Worm (Caenorhabditis elegans) whole organism, midembryonic: Measurements from ENCODE around the gene F29A7.3.

ENCODE experiments used
- T22C8.4 ChIP-seq: fragments of 200-800 bp; sonication (Bioruptor generic); IDR thresholded peaks from 2 replicates; pipeline ENCODE4 v1.3.6; 2022; ENCODE audit warnings: missing genetic modification characterization, missing compliant biosample characterization
- cog-1 ChIP-seq: sonication (generic microtip); optimal IDR thresholded peaks from 2 replicates; lab custom pipeline; 2016; ENCODE audit warnings: missing genetic modification characterization, missing compliant biosample characterization
- flt-1 ChIP-seq: fragments of 200-800 bp; sonication (Bioruptor generic); IDR thresholded peaks from 2 replicates; pipeline ENCODE4 v1.3.6; 2022; ENCODE audit warnings: missing genetic modification characterization, missing compliant biosample characterization
- klf-2 ChIP-seq: fragments of 200-800 bp; sonication (Bioruptor generic); conservative IDR thresholded peaks from 2 replicates; pipeline ENCODE4 v1.3.6; 2022; ENCODE audit warnings: missing genetic modification reagents, missing genetic modification characterization, missing compliant biosample characterization
- med-1 ChIP-seq: sonication (generic microtip); optimal IDR thresholded peaks from 2 replicates; lab custom pipeline; 2017; ENCODE audit warnings: missing genetic modification characterization, mild to moderate bottlenecking, missing compliant biosample characterization, antibody characterized with exemption, missing genetic modification reagents; ENCODE audit not compliant: insufficient read depth
- ref-1 ChIP-seq: fragments of 200-800 bp; sonication (Bioruptor generic); conservative IDR thresholded peaks from 2 replicates; pipeline ENCODE4 v1.3.6; 2022; ENCODE audit warnings: missing genetic modification reagents, missing genetic modification characterization, missing compliant biosample characterization
- tab-1 ChIP-seq: fragments of 200-800 bp; sonication (Bioruptor generic); IDR thresholded peaks from 2 replicates; pipeline ENCODE4 v1.3.6; 2022; ENCODE audit warnings: missing genetic modification characterization, missing compliant biosample characterization
- ztf-23 ChIP-seq: fragments of 200-800 bp; sonication (Bioruptor generic); IDR thresholded peaks from 2 replicates; pipeline ENCODE4 v1.3.6; 2022; ENCODE audit warnings: missing genetic modification reagents, missing genetic modification characterization, missing compliant biosample characterization
- ztf-29 ChIP-seq: fragments of 200-800 bp; sonication (Bioruptor generic); IDR thresholded peaks from 2 replicates; pipeline ENCODE4 v1.3.6; 2022; ENCODE audit warnings: missing genetic modification reagents, missing genetic modification characterization, missing compliant biosample characterization

F29A7.3 gene

ce11 chrII:2752999-2753398 is at the start of gene F29A7.3:
Gene F29A7.3, plus strand, starts transcription at chrII:2753299.
- no peak for TF ChIP-seq flt-1 (GFP tag; lab: Robert Waterston, UW)
- no peak for TF ChIP-seq klf-2 (GFP tag; lab: Robert Waterston, UW)
- TF ChIP-seq T22C8.4 (GFP tag; lab: Robert Waterston, UW): no peak
- no peak for TF ChIP-seq med-1
- no peak for TF ChIP-seq ztf-23 (GFP tag; lab: Robert Waterston, UW)
- TF ChIP-seq ref-1 (GFP tag; lab: Robert Waterston, UW): no peak
- no peak for TF ChIP-seq tab-1
- no peak for TF ChIP-seq cog-1 (tag; lab: Kevin White, UChicago)
- no peak for TF ChIP-seq ztf-29 (GFP tag; lab: Robert Waterston, UW)

ce11 chrII:2705200-2705599 is 47.9 kb upstream of the F29A7.3 start, which contains the start of gene srh-128:
Gene srh-128, minus strand, starts transcription at chrII:2705300.
- TF ChIP-seq flt-1 (GFP tag; lab: Robert Waterston, UW): no peak

ce11 chrII:2707872-2708271 is 45.2 kb upstream of the F29A7.3 start, which contains the start of gene Y47G7B.2:
Gene Y47G7B.2, minus strand, starts transcription at chrII:2708014.
- TF ChIP-seq med-1 (no peak), tab-1 (no peak), flt-1 (GFP tag; lab: Robert Waterston, UW) (no peak), klf-2 (GFP tag; lab: Robert Waterston, UW) (no peak), cog-1 (tag; lab: Kevin White, UChicago) (no peak), ztf-29 (GFP tag; lab: Robert Waterston, UW) (no peak), T22C8.4 (GFP tag; lab: Robert Waterston, UW) (no peak), ref-1 (GFP tag; lab: Robert Waterston, UW) (no peak), ztf-23 (GFP tag; lab: Robert Waterston, UW) (no peak)

ce11 chrII:2709942-2710341 is 43.2 kb upstream of the F29A7.3 start, which contains the start of gene T05A8.1:
Gene T05A8.1, minus strand, starts transcription at chrII:2710042.
- no peak for TF ChIP-seq T22C8.4 (GFP tag; lab: Robert Waterston, UW)

- no peak for TF ChIP-seq ztf-29 (GFP tag; lab: Robert Waterston, UW)
These were observed 42.2 kb upstream of the F29A7.3 start, which contains the start of gene T05A8.2 for ce11 chrII:2710919-2711318. Gene T05A8.2, minus strand, starts transcription at chrII:2711019.

- no peak for TF ChIP-seq flt-1 (GFP tag; lab: Robert Waterston, UW)
- TF ChIP-seq cog-1 (tag; lab: Kevin White, UChicago): no peak
- TF ChIP-seq T22C8.4 (GFP tag; lab: Robert Waterston, UW): no peak
- TF ChIP-seq ref-1 (GFP tag; lab: Robert Waterston, UW): no peak
- no peak for TF ChIP-seq tab-1
- no peak for TF ChIP-seq ztf-29 (GFP tag; lab: Robert Waterston, UW)
- TF ChIP-seq med-1: no peak
- TF ChIP-seq ztf-23 (GFP tag; lab: Robert Waterston, UW): no peak
- no peak for TF ChIP-seq klf-2 (GFP tag; lab: Robert Waterston, UW)
These were observed 35.8 kb upstream of the F29A7.3 start, which contains the start of gene T05A8.3 for ce11 chrII:2717335-2717734. Gene T05A8.3, minus strand, starts transcription at chrII:2717435.

- no peak for TF ChIP-seq tab-1
- TF ChIP-seq T22C8.4 (GFP tag; lab: Robert Waterston, UW): no peak
- no peak for TF ChIP-seq flt-1 (GFP tag; lab: Robert Waterston, UW)
- no peak for TF ChIP-seq ztf-29 (GFP tag; lab: Robert Waterston, UW)
- TF ChIP-seq cog-1 (tag; lab: Kevin White, UChicago): no peak
- no peak for TF ChIP-seq ref-1 (GFP tag; lab: Robert Waterston, UW)
- TF ChIP-seq med-1: no peak
- no peak for TF ChIP-seq klf-2 (GFP tag; lab: Robert Waterston, UW)
- no peak for TF ChIP-seq ztf-23 (GFP tag; lab: Robert Waterston, UW)
These were observed 33.9 kb upstream of the F29A7.3 start for ce11 chrII:2719212-2719611.

- no peak for TF ChIP-seq tab-1
- TF ChIP-seq ztf-29 (GFP tag; lab: Robert Waterston, UW): no peak
- no peak for TF ChIP-seq flt-1 (GFP tag; lab: Robert Waterston, UW)
- no peak for TF ChIP-seq med-1
- TF ChIP-seq cog-1 (tag; lab: Kevin White, UChicago): no peak
- no peak for TF ChIP-seq klf-2 (GFP tag; lab: Robert Waterston, UW)
- TF ChIP-seq ztf-23 (GFP tag; lab: Robert Waterston, UW): no peak
- TF ChIP-seq ref-1 (GFP tag; lab: Robert Waterston, UW): no peak
- no peak for TF ChIP-seq T22C8.4 (GFP tag; lab: Robert Waterston, UW)
These were observed 31.1 kb upstream of the F29A7.3 start for ce11 chrII:2721992-2722391.

- TF ChIP-seq tab-1 (no peak), cog-1 (tag; lab: Kevin White, UChicago) (no peak), T22C8.4 (GFP tag; lab: Robert Waterston, UW) (no peak), ztf-29 (GFP tag; lab: Robert Waterston, UW) (no peak), med-1 (no peak), ref-1 (GFP tag; lab: Robert Waterston, UW) (no peak), klf-2 (GFP tag; lab: Robert Waterston, UW) (no peak), flt-1 (GFP tag; lab: Robert Waterston, UW) (no peak), ztf-23 (GFP tag; lab: Robert Waterston, UW) (no peak)
These were observed 27.5 kb upstream of the F29A7.3 start, which contains the start of the genes T05A8.11 and nep-2 for ce11 chrII:2725561-2725960. Gene T05A8.11, minus strand, starts transcription at chrII:2725661. Gene nep-2, minus strand, starts transcription at chrII:2725752.

ce11 chrII:2726774-2727173 is 26.3 kb upstream of the F29A7.3 start:
- TF ChIP-seq flt-1 (GFP tag; lab: Robert Waterston, UW) (no peak), ztf-23 (GFP tag; lab: Robert Waterston, UW) (no peak), tab-1 (no peak), cog-1 (tag; lab: Kevin White, UChicago) (no peak), med-1 (no peak), ztf-29 (GFP tag; lab: Robert Waterston, UW) (no peak), T22C8.4 (GFP tag; lab: Robert Waterston, UW) (no peak), klf-2 (GFP tag; lab: Robert Waterston, UW) (no peak)
